Worm (Caenorhabditis elegans): ENCODE measurements around the gene ints-7.

Gene ints-7

ce11 chrII:11604613-11605012, 22.0 kb downstream of the ints-7 start:
- no peak for TF ChIP-seq unc-130 (tag; optimal IDR thresholded peaks at IDR 0.05)
- TF ChIP-seq hlh-4 (tag; optimal IDR thresholded peaks at IDR 0.05), result no peak
- peak in 1 of 2 experiments; percentile 2 for TF ChIP-seq lin-35 (GFP tag; optimal IDR thresholded peaks at IDR 0.05)
- TF ChIP-seq swsn-7 (tag; optimal IDR thresholded peaks at IDR 0.05), result no peak
- TF ChIP-seq efl-1 (optimal IDR thresholded peaks at IDR 0.05), result no peak
- peak in 1 of 2 experiments; percentile 64 for TF ChIP-seq efl-1 (GFP tag; optimal IDR thresholded peaks at IDR 0.05 in 1 of 2)
- no peak for TF ChIP-seq tlp-1 (tag; optimal IDR thresholded peaks at IDR 0.05)
- TF ChIP-seq ama-1 (optimal IDR thresholded peaks at IDR 0.05), result no peak
- peak; percentile 0 for TF ChIP-seq lin-14 (GFP tag; optimal IDR thresholded peaks at IDR 0.05)
- TF ChIP-seq grh-1 (GFP tag; IDR thresholded peaks at IDR 0.05), result no peak
- TF ChIP-seq sptf-1 (tag; optimal IDR thresholded peaks at IDR 0.05), result no peak
- TF ChIP-seq elt-2 (tag; optimal IDR thresholded peaks at IDR 0.05), result peak; percentile 74
- TF ChIP-seq C04F5.9 (tag; optimal IDR thresholded peaks at IDR 0.05), result no peak

- TF ChIP-seq lin-39 (tag; optimal IDR thresholded peaks at IDR 0.05), result no peak
- no peak for TF ChIP-seq isw-1 (GFP tag; IDR thresholded peaks at IDR 0.05)
- TF ChIP-seq fos-1 (tag; optimal IDR thresholded peaks at IDR 0.05), result no peak
- no peak for TF ChIP-seq fkh-4 (tag; optimal IDR thresholded peaks at IDR 0.05; ENCODE audit: borderline replicate concordance)
- peak; percentile 40 for TF ChIP-seq nhr-20 (tag; optimal IDR thresholded peaks at IDR 0.05)
- no peak for TF ChIP-seq sup-37 (GFP tag; optimal IDR thresholded peaks at IDR 0.05)
- TF ChIP-seq nhr-19 (GFP tag; conservative IDR thresholded peaks at IDR 0.05), result no peak
- no peak for TF ChIP-seq ces-1 (GFP tag; optimal IDR thresholded peaks at IDR 0.05)
- TF ChIP-seq nhr-84 (tag; optimal IDR thresholded peaks at IDR 0.05), result no peak
- no peak for TF ChIP-seq dpl-1 (GFP tag; optimal IDR thresholded peaks at IDR 0.05)
- TF ChIP-seq nhr-77 (tag; optimal IDR thresholded peaks at IDR 0.05), result no peak
- TF ChIP-seq sox-4 (tag; optimal IDR thresholded peaks at IDR 0.05), result no peak
- no peak for TF ChIP-seq lin-13 (GFP tag; optimal IDR thresholded peaks at IDR 0.05)
- no peak for TF ChIP-seq alr-1 (tag; optimal IDR thresholded peaks at IDR 0.05; ENCODE audit: borderline replicate concordance)
- peak; percentile 50 for TF ChIP-seq blmp-1 (tag; optimal IDR thresholded peaks at IDR 0.05)
- TF ChIP-seq ceh-8 (GFP tag; optimal IDR thresholded peaks at IDR 0.05), result no peak
- TF ChIP-seq pax-3 (tag; optimal IDR thresholded peaks at IDR 0.05), result no peak
- peak in 1 of 2 experiments; percentile 44 for TF ChIP-seq lin-35 (GFP tag; optimal IDR thresholded peaks at IDR 0.05)
- TF ChIP-seq ceh-82 (tag; optimal IDR thresholded peaks at IDR 0.05), result no peak
- no peak for TF ChIP-seq unc-130 (tag; optimal IDR thresholded peaks at IDR 0.05)
- no peak for TF ChIP-seq nhr-11 (tag; optimal IDR thresholded peaks at IDR 0.05)
- no peak for TF ChIP-seq efl-3 (GFP tag; optimal IDR thresholded peaks at IDR 0.05)
- no peak for TF ChIP-seq xbp-1 (tag; optimal IDR thresholded peaks at IDR 0.05)
- TF ChIP-seq nhr-47 (tag; optimal IDR thresholded peaks at IDR 0.05), result no peak
- TF ChIP-seq lin-14 (GFP tag; optimal IDR thresholded peaks at IDR 0.05), result peak; percentile 45
- no peak for TF ChIP-seq hlh-17 (GFP tag; optimal IDR thresholded peaks at IDR 0.05; ENCODE audit: borderline replicate concordance)
- no peak for TF ChIP-seq ceh-63 (GFP tag; optimal IDR thresholded peaks at IDR 0.05)
- no peak for TF ChIP-seq ama-1 (optimal IDR thresholded peaks at IDR 0.05)
- TF ChIP-seq ets-5 (GFP tag; IDR thresholded peaks at IDR 0.05), result no peak
- TF ChIP-seq mef-2 (tag; optimal IDR thresholded peaks at IDR 0.05), result no peak
- no peak for TF ChIP-seq ztf-4 (tag; optimal IDR thresholded peaks at IDR 0.05)
- TF ChIP-seq ceh-88 (GFP tag; IDR thresholded peaks at IDR 0.05), result no peak
- TF ChIP-seq C34B4.2 (tag; optimal IDR thresholded peaks at IDR 0.05), result no peak
- peak; percentile 80 for TF ChIP-seq elt-2 (tag; optimal IDR thresholded peaks at IDR 0.05)
- no peak for TF ChIP-seq F16B12.6 (tag; optimal IDR thresholded peaks at IDR 0.05)
- TF ChIP-seq unc-98 (GFP tag; IDR thresholded peaks at IDR 0.05), result no peak
- TF ChIP-seq nhr-90 (tag; optimal IDR thresholded peaks at IDR 0.05; ENCODE audit: poor library complexity), result no peak
- peak; percentile 23 for TF ChIP-seq nhr-71 (tag; optimal IDR thresholded peaks at IDR 0.05)
- TF ChIP-seq C04F5.9 (tag; optimal IDR thresholded peaks at IDR 0.05), result no peak
- peak in 1 of 2 experiments; percentile 10 for TF ChIP-seq mdl-1 (tag; optimal IDR thresholded peaks at IDR 0.05)
- TF ChIP-seq lir-3 (tag; optimal IDR thresholded peaks at IDR 0.05; ENCODE audit: poor library complexity), result no peak
- peak in 5 of 6 experiments; percentile 62 to 99 (median 75) for TF ChIP-seq elt-3 (tag; optimal IDR thresholded peaks at IDR 0.05)
- TF ChIP-seq nhr-85 (tag), result peak; percentile 72
- TF ChIP-seq tlp-1 (tag; optimal IDR thresholded peaks at IDR 0.05), result peak; percentile 55
- no peak for TF ChIP-seq grh-1 (GFP tag; IDR thresholded peaks at IDR 0.05)
- TF ChIP-seq nhr-76 (tag; optimal IDR thresholded peaks at IDR 0.05), result no peak
These were observed 28.8 kb downstream of the ints-7 start for ce11 chrII:11611462-11611861.
